Worm (Caenorhabditis elegans) whole organism, L2 larva: ENCODE data around the gene M18.6.
A peak's percentile ranks its signal among the peaks of the same experiment; 100 is the strongest.

Experiments
- C34F6.9 ChIP-seq: fragments of 150-350 bp; optimal IDR thresholded peaks from 2 replicates; lab custom pipeline; 2014; ENCODE audit warnings: missing biosample characterization, missing genetic modification characterization
- F13H6.1 ChIP-seq: sonication (generic microtip); optimal IDR thresholded peaks from 2 replicates; lab custom pipeline; 2016; ENCODE audit warnings: missing genetic modification characterization, missing compliant biosample characterization
- R02D3.7 ChIP-seq: fragments of 150-350 bp; optimal IDR thresholded peaks from 2 replicates; lab custom pipeline; 2014; ENCODE audit warnings: missing biosample characterization, missing genetic modification characterization
- Y55F3AM.14 ChIP-seq: fragments of 200-800 bp; sonication (Bioruptor generic); optimal IDR thresholded peaks from 2 replicates; lab custom pipeline; 2018; ENCODE audit warnings: mild to moderate bottlenecking, missing genetic modification characterization, missing compliant biosample characterization
- ZK546.5 ChIP-seq: sonication (generic microtip); optimal IDR thresholded peaks from 2 replicates; lab custom pipeline; 2017; ENCODE audit warnings: missing biosample characterization, missing genetic modification characterization
- alr-1 ChIP-seq: fragments of 150-350 bp; optimal IDR thresholded peaks from 2 replicates; lab custom pipeline; 2014; ENCODE audit warnings: missing biosample characterization, missing genetic modification characterization
- aly-2 ChIP-seq: fragments of 150-350 bp; optimal IDR thresholded peaks from 2 replicates; lab custom pipeline; 2014; ENCODE audit warnings: missing biosample characterization, missing genetic modification characterization
- ama-1 ChIP-seq: fragments of 150-350 bp; optimal IDR thresholded peaks from 2 replicates; lab custom pipeline; 2018; ENCODE audit warnings: inconsistent platforms
- blmp-1 ChIP-seq: sonication (generic microtip); optimal IDR thresholded peaks from 2 replicates; lab custom pipeline; 2017; ENCODE audit warnings: missing genetic modification characterization, mild to moderate bottlenecking, missing compliant biosample characterization, antibody characterized with exemption, moderate library complexity; ENCODE audit not compliant: insufficient read depth
- ceh-16 ChIP-seq: fragments of 150-350 bp; optimal IDR thresholded peaks from 2 replicates; lab custom pipeline; 2014; ENCODE audit warnings: missing biosample characterization, missing genetic modification characterization
- ceh-82 ChIP-seq: fragments of 150-350 bp; optimal IDR thresholded peaks from 2 replicates; lab custom pipeline; 2014; ENCODE audit warnings: missing biosample characterization, missing genetic modification characterization
- crh-2 ChIP-seq: sonication (generic microtip); optimal IDR thresholded peaks from 2 replicates; lab custom pipeline; 2017; ENCODE audit warnings: missing biosample characterization, missing genetic modification characterization
- dmd-4 ChIP-seq: sonication (generic microtip); optimal IDR thresholded peaks from 2 replicates; lab custom pipeline; 2017; ENCODE audit warnings: missing biosample characterization, missing genetic modification characterization
- egl-27 ChIP-seq: sonication (generic microtip); optimal IDR thresholded peaks from 3 replicates; lab custom pipeline; 2017; ENCODE audit warnings: missing biosample characterization, missing genetic modification reagents, missing genetic modification characterization
- elt-1 ChIP-seq: fragments of 150-350 bp; optimal IDR thresholded peaks from 2 replicates; lab custom pipeline; 2014; ENCODE audit warnings: missing biosample characterization, missing genetic modification characterization
- elt-3 ChIP-seq: sonication (generic microtip); optimal IDR thresholded peaks from 2 replicates; lab custom pipeline; 2017; ENCODE audit warnings: missing biosample characterization, missing genetic modification characterization
- fos-1 ChIP-seq: fragments of 150-350 bp; optimal IDR thresholded peaks from 2 replicates; lab custom pipeline; 2014; ENCODE audit warnings: missing biosample characterization, missing genetic modification characterization
- gmeb-1 ChIP-seq: fragments of 150-350 bp; optimal IDR thresholded peaks from 2 replicates; lab custom pipeline; 2014; ENCODE audit warnings: missing biosample characterization, missing genetic modification characterization
- lin-11 ChIP-seq: fragments of 150-350 bp; sonication (generic microtip); optimal IDR thresholded peaks from 2 replicates; lab custom pipeline; 2014; ENCODE audit warnings: missing biosample characterization, missing genetic modification characterization, inconsistent platforms, mixed read lengths
- lin-39 ChIP-seq: fragments of 150-350 bp; optimal IDR thresholded peaks from 2 replicates; lab custom pipeline; 2014; ENCODE audit warnings: missing biosample characterization, missing genetic modification reagents, missing genetic modification characterization
- lsy-2 ChIP-seq, 2 experiments: fragments of 150-350 bp in 1 of 2; sonication (generic microtip) in 1 of 2; optimal IDR thresholded peaks; 2 replicates each; lab custom pipeline; 2014 to 2017; ENCODE audit warnings: missing biosample characterization in 2 of 2, missing genetic modification characterization in 2 of 2
- mab-5 ChIP-seq: fragments of 150-350 bp; optimal IDR thresholded peaks from 2 replicates; lab custom pipeline; 2014; ENCODE audit warnings: missing biosample characterization, missing genetic modification characterization
- mbf-1 ChIP-seq: sonication (generic microtip); optimal IDR thresholded peaks from 2 replicates; lab custom pipeline; 2017; ENCODE audit warnings: missing biosample characterization, missing genetic modification characterization
- mdl-1 ChIP-seq, 2 experiments: fragments of 150-350 bp in 1 of 2; sonication (generic microtip) in 1 of 2; optimal IDR thresholded peaks; 2 replicates each; lab custom pipeline; 2017; ENCODE audit warnings: missing biosample characterization in 2 of 2, missing genetic modification characterization in 2 of 2
- nhr-10 ChIP-seq: sonication (generic microtip); optimal IDR thresholded peaks from 2 replicates; lab custom pipeline; 2017; ENCODE audit warnings: missing biosample characterization, missing genetic modification characterization
- nhr-11 ChIP-seq: fragments of 150-350 bp; optimal IDR thresholded peaks from 2 replicates; lab custom pipeline; 2014; ENCODE audit warnings: missing biosample characterization, missing genetic modification characterization
- nhr-12 ChIP-seq: fragments of 150-350 bp; optimal IDR thresholded peaks from 2 replicates; lab custom pipeline; 2014; ENCODE audit warnings: missing biosample characterization, missing genetic modification characterization
- nhr-129 ChIP-seq: fragments of 150-350 bp; optimal IDR thresholded peaks from 2 replicates; lab custom pipeline; 2014; ENCODE audit warnings: missing biosample characterization, missing genetic modification characterization
- nhr-23 ChIP-seq: fragments of 150-350 bp; optimal IDR thresholded peaks from 2 replicates; lab custom pipeline; 2014; ENCODE audit warnings: missing biosample characterization, missing genetic modification reagents, missing genetic modification characterization
- nhr-237 ChIP-seq: fragments of 150-350 bp; optimal IDR thresholded peaks from 2 replicates; lab custom pipeline; 2014; ENCODE audit warnings: missing biosample characterization, missing genetic modification characterization
- nhr-25 ChIP-seq: fragments of 150-350 bp; sonication (generic microtip); optimal IDR thresholded peaks from 3 replicates; lab custom pipeline; 2014; ENCODE audit warnings: missing biosample characterization, missing genetic modification characterization
- nhr-6 ChIP-seq: fragments of 150-350 bp; optimal IDR thresholded peaks from 2 replicates; lab custom pipeline; 2014; ENCODE audit warnings: missing biosample characterization, missing genetic modification characterization
- nhr-77 ChIP-seq: fragments of 150-350 bp; optimal IDR thresholded peaks from 2 replicates; lab custom pipeline; 2014; ENCODE audit warnings: missing biosample characterization, missing genetic modification characterization
- peb-1 ChIP-seq: fragments of 150-350 bp; optimal IDR thresholded peaks from 2 replicates; lab custom pipeline; 2014; ENCODE audit warnings: missing biosample characterization, missing genetic modification characterization
- sem-4 ChIP-seq: fragments of 150-350 bp; optimal IDR thresholded peaks from 2 replicates; lab custom pipeline; 2014; ENCODE audit warnings: missing biosample characterization, missing genetic modification reagents, missing genetic modification characterization
- skn-1 ChIP-seq: sonication (generic microtip); optimal IDR thresholded peaks from 2 replicates; lab custom pipeline; 2017; ENCODE audit warnings: missing biosample characterization, missing genetic modification characterization
- sma-3 ChIP-seq: sonication (generic microtip); optimal IDR thresholded peaks from 2 replicates; lab custom pipeline; 2016; ENCODE audit warnings: missing genetic modification reagents, missing genetic modification characterization, missing compliant biosample characterization
- sma-9 ChIP-seq, 2 experiments: fragments of 150-350 bp in 1 of 2; sonication (generic microtip) in 1 of 2; optimal IDR thresholded peaks; 2 replicates each; lab custom pipeline; 2014 to 2016; ENCODE audit warnings: missing genetic modification characterization in 2 of 2, mild to moderate bottlenecking in 1 of 2, missing biosample characterization in 1 of 2, missing compliant biosample characterization in 1 of 2, missing genetic modification reagents in 1 of 2, moderate library complexity in 1 of 2
- snpc-4 ChIP-seq: fragments of 150-350 bp; optimal IDR thresholded peaks from 2 replicates; lab custom pipeline; 2014; ENCODE audit warnings: missing biosample characterization, missing genetic modification characterization
- unc-39 ChIP-seq: fragments of 150-350 bp; optimal IDR thresholded peaks from 2 replicates; lab custom pipeline; 2014; ENCODE audit warnings: missing biosample characterization, missing genetic modification characterization
- unc-55 ChIP-seq: fragments of 150-350 bp; sonication (generic microtip); optimal IDR thresholded peaks from 3 replicates; lab custom pipeline; 2014; ENCODE audit warnings: missing biosample characterization, missing genetic modification reagents, missing genetic modification characterization
- unc-62 ChIP-seq: fragments of 150-350 bp; optimal IDR thresholded peaks from 2 replicates; lab custom pipeline; 2014; ENCODE audit warnings: missing biosample characterization, missing genetic modification reagents, missing genetic modification characterization
- zag-1 ChIP-seq: fragments of 150-350 bp; optimal IDR thresholded peaks from 2 replicates; lab custom pipeline; 2014; ENCODE audit warnings: missing biosample characterization, missing genetic modification characterization
- ztf-1 ChIP-seq: fragments of 200-800 bp; sonication (Bioruptor generic); conservative IDR thresholded peaks from 2 replicates; pipeline ENCODE4 v1.3.6; 2022; ENCODE audit warnings: missing genetic modification characterization, missing compliant biosample characterization
- ztf-11 ChIP-seq: sonication (generic microtip); optimal IDR thresholded peaks from 2 replicates; lab custom pipeline; 2017; ENCODE audit warnings: missing biosample characterization, missing genetic modification characterization
- ztf-4 ChIP-seq: fragments of 150-350 bp; optimal IDR thresholded peaks from 2 replicates; lab custom pipeline; 2014; ENCODE audit warnings: missing biosample characterization, missing genetic modification characterization

M18.6 gene

ce11 chrIV:12084178-12084577 lies 36.9 kb upstream of the M18.6 start, which contains the start of gene repo-1:
Gene repo-1, plus strand, starts transcription at chrIV:12084478.
- no peak for TF ChIP-seq R02D3.7 (tag; lab: Kevin White, UChicago)
- no peak for TF ChIP-seq skn-1 (tag; lab: Kevin White, UChicago)
- TF ChIP-seq ZK546.5 (tag; lab: Kevin White, UChicago): no peak
- no peak for TF ChIP-seq nhr-11 (tag; lab: Kevin White, UChicago)
- no peak for TF ChIP-seq crh-2 (tag; lab: Kevin White, UChicago)
- no peak for TF ChIP-seq nhr-77
- TF ChIP-seq sma-3 (GFP tag; lab: Kevin White, UChicago): no peak

ce11 chrIV:12084587-12084986 lies 36.5 kb upstream of the M18.6 start:
- TF ChIP-seq nhr-129 (tag; lab: Kevin White, UChicago) (peak; percentile 3), ZK546.5 (tag; lab: Kevin White, UChicago) (no peak), blmp-1 (no peak)

ce11 chrIV:12085120-12085519 lies 36.0 kb upstream of the M18.6 start, which contains the start of gene rbm-34:
Gene rbm-34, plus strand, starts transcription at chrIV:12085420.
- TF ChIP-seq unc-62 (GFP tag; lab: Kevin White, UChicago) (no peak), blmp-1 (no peak), sma-3 (GFP tag; lab: Kevin White, UChicago) (no peak), ama-1 (lab: Kevin White, UChicago) (no peak), nhr-77 (no peak), unc-39 (tag; lab: Kevin White, UChicago) (no peak), egl-27 (tag; lab: Kevin White, UChicago) (no peak)

ce11 chrIV:12086498-12086897 lies 34.6 kb upstream of the M18.6 start:
- TF ChIP-seq zag-1 (tag; lab: Kevin White, UChicago) (peak; percentile 36), mbf-1 (no peak), elt-3 (tag; lab: Kevin White, UChicago) (no peak), ztf-4 (tag; lab: Kevin White, UChicago) (no peak), R02D3.7 (tag; lab: Kevin White, UChicago) (no peak), skn-1 (tag; lab: Kevin White, UChicago) (no peak), mdl-1 (tag; optimal IDR thresholded peaks at IDR 0.05; lab: Kevin White, UChicago) (peak in 1 of 2 experiments; percentile 57), nhr-129 (tag; lab: Kevin White, UChicago) (peak; percentile 95), aly-2 (no peak), crh-2 (tag; lab: Kevin White, UChicago) (peak; percentile 77), lsy-2 (tag; optimal IDR thresholded peaks at IDR 0.05; lab: Kevin White, UChicago) (peak; percentile 26 to 59), ceh-82 (peak; percentile 37), gmeb-1 (tag; lab: Kevin White, UChicago) (peak; percentile 70), ZK546.5 (tag; lab: Kevin White, UChicago) (no peak), unc-62 (GFP tag; lab: Kevin White, UChicago) (no peak), ztf-11 (tag; lab: Kevin White, UChicago) (no peak), nhr-11 (tag; lab: Kevin White, UChicago) (no peak), elt-1 (tag; lab: Kevin White, UChicago) (no peak), mab-5 (tag; lab: Kevin White, UChicago) (no peak), nhr-25 (peak; percentile 50), nhr-23 (no peak), C34F6.9 (peak; percentile 64), Y55F3AM.14 (GFP tag; lab: Kevin White, UChicago) (peak; percentile 75), unc-39 (tag; lab: Kevin White, UChicago) (no peak), ztf-1 (GFP tag; lab: Robert Waterston, UW) (no peak), lin-39 (tag; lab: Kevin White, UChicago) (no peak), snpc-4 (tag; lab: Kevin White, UChicago) (no peak), egl-27 (tag; lab: Kevin White, UChicago) (peak; percentile 49), F13H6.1 (peak; percentile 76), sma-3 (GFP tag; lab: Kevin White, UChicago) (peak; percentile 76), nhr-6 (tag; lab: Kevin White, UChicago) (no peak), ceh-16 (tag; lab: Kevin White, UChicago) (peak; percentile 79), lin-11 (tag; lab: Kevin White, UChicago) (peak; percentile 10), alr-1 (tag; lab: Kevin White, UChicago) (no peak), dmd-4 (tag; lab: Kevin White, UChicago) (no peak), sma-9 (GFP tag; optimal IDR thresholded peaks at IDR 0.05; lab: Kevin White, UChicago) (peak; percentile 67), sma-9 (tag; optimal IDR thresholded peaks at IDR 0.05; lab: Kevin White, UChicago) (no peak), nhr-10 (tag; lab: Kevin White, UChicago) (no peak), nhr-237 (tag; lab: Kevin White, UChicago) (no peak), sem-4 (tag; lab: Kevin White, UChicago) (peak; percentile 53), nhr-77 (peak; percentile 30), fos-1 (tag; lab: Kevin White, UChicago) (peak; percentile 51), nhr-12 (tag; lab: Kevin White, UChicago) (no peak), unc-55 (no peak), peb-1 (tag; lab: Kevin White, UChicago) (no peak)
